Fruit fly (Drosophila melanogaster) whole organism, prepupa: ENCODE results near the gene CG43402.

Experiments used
- Blimp-1 ChIP-seq: fragments of 200-800 bp; sonication (Bioruptor generic); optimal IDR thresholded peaks from 3 replicates; lab custom pipeline; 2017; ENCODE audit warnings: missing biosample characterization, missing genetic modification characterization, mild to moderate bottlenecking, moderate library complexity, missing genetic modification reagents
- CG10631 ChIP-seq: fragments of 200-800 bp; sonication (Bioruptor generic); optimal IDR thresholded peaks from 2 replicates; lab custom pipeline; 2016; ENCODE audit warnings: missing biosample characterization, missing genetic modification characterization
- CG10669 ChIP-seq: fragments of 200-800 bp; sonication (Bioruptor generic); optimal IDR thresholded peaks from 3 replicates; lab custom pipeline; 2018; ENCODE audit warnings: missing biosample characterization, mild to moderate bottlenecking, missing genetic modification characterization, moderate library complexity
- CG11294 ChIP-seq: fragments of 200-800 bp; sonication (Bioruptor generic); IDR thresholded peaks from 2 replicates; pipeline ENCODE4 v1.3.6; 2022; ENCODE audit warnings: missing biosample characterization, missing genetic modification characterization
- CG11762 ChIP-seq: fragments of 200-800 bp; sonication (Bioruptor generic); optimal IDR thresholded peaks from 3 replicates; lab custom pipeline; 2016; ENCODE audit warnings: missing biosample characterization, missing genetic modification characterization; ENCODE audit not compliant: insufficient read depth
- CG11902 ChIP-seq: fragments of 200-800 bp; sonication (Bioruptor generic); optimal IDR thresholded peaks from 3 replicates; lab custom pipeline; 2016; ENCODE audit warnings: missing biosample characterization, missing genetic modification characterization
- CG15336 ChIP-seq: fragments of 200-800 bp; sonication (Bioruptor generic); IDR thresholded peaks from 2 replicates; pipeline ENCODE4 v1.3.6; 2022; ENCODE audit warnings: missing biosample characterization, missing genetic modification characterization
- CG1621 ChIP-seq: fragments of 200-800 bp; sonication (Bioruptor generic); optimal IDR thresholded peaks from 3 replicates; lab custom pipeline; 2018; ENCODE audit warnings: missing biosample characterization, mild to moderate bottlenecking, missing genetic modification characterization
- CG16779 ChIP-seq: fragments of 200-800 bp; sonication (Bioruptor generic); optimal IDR thresholded peaks from 3 replicates; lab custom pipeline; 2017; ENCODE audit warnings: missing biosample characterization, mild to moderate bottlenecking, missing genetic modification characterization
- CG3032 ChIP-seq: fragments of 200-800 bp; optimal IDR thresholded peaks from 2 replicates; lab custom pipeline; 2019; ENCODE audit warnings: missing biosample characterization, mild to moderate bottlenecking, missing genetic modification characterization, moderate library complexity
- CG31627 ChIP-seq: fragments of 200-800 bp; sonication (Bioruptor generic); optimal IDR thresholded peaks from 3 replicates; lab custom pipeline; 2016; ENCODE audit warnings: missing biosample characterization, missing genetic modification characterization
- CG32006 ChIP-seq: fragments of 200-800 bp; sonication (Bioruptor generic); optimal IDR thresholded peaks from 3 replicates; lab custom pipeline; 2017; ENCODE audit warnings: missing biosample characterization, mild to moderate bottlenecking, missing genetic modification characterization
- CG34406 ChIP-seq: fragments of 200-800 bp; sonication (Bioruptor generic); optimal IDR thresholded peaks from 3 replicates; lab custom pipeline; 2016; ENCODE audit warnings: missing biosample characterization, missing genetic modification characterization
- CG4318 ChIP-seq: fragments of 200-800 bp; sonication (Bioruptor generic); optimal IDR thresholded peaks from 3 replicates; lab custom pipeline; 2017; ENCODE audit warnings: missing biosample characterization, mild to moderate bottlenecking, missing genetic modification characterization
- CG6163 ChIP-seq: fragments of 200-800 bp; sonication (Bioruptor generic); IDR thresholded peaks from 3 replicates; pipeline ENCODE4 v1.3.6; 2022; ENCODE audit warnings: missing biosample characterization, missing genetic modification characterization
- CG6276 ChIP-seq: fragments of 200-800 bp; sonication (Bioruptor generic); optimal IDR thresholded peaks from 2 replicates; lab custom pipeline; 2017; ENCODE audit warnings: missing biosample characterization, mild to moderate bottlenecking, missing genetic modification characterization
- CG6792 ChIP-seq: fragments of 200-800 bp; sonication (Bioruptor generic); optimal IDR thresholded peaks from 3 replicates; lab custom pipeline; 2016; ENCODE audit warnings: missing biosample characterization, missing genetic modification characterization
- CG6808 ChIP-seq: fragments of 200-800 bp; sonication (Bioruptor generic); optimal IDR thresholded peaks from 3 replicates; lab custom pipeline; 2017; ENCODE audit warnings: missing biosample characterization, missing genetic modification characterization, mild to moderate bottlenecking, moderate library complexity, missing genetic modification reagents
- CG7368 ChIP-seq: fragments of 200-800 bp; sonication (Bioruptor generic); optimal IDR thresholded peaks from 3 replicates; lab custom pipeline; 2016; ENCODE audit warnings: missing biosample characterization, missing genetic modification characterization
- CG8119 ChIP-seq: fragments of 200-800 bp; sonication (Bioruptor generic); IDR thresholded peaks from 3 replicates; pipeline ENCODE4 v1.3.6; 2022; ENCODE audit warnings: missing biosample characterization, missing genetic modification characterization
- CG8319 ChIP-seq: fragments of 200-800 bp; sonication (Bioruptor generic); optimal IDR thresholded peaks from 3 replicates; lab custom pipeline; 2016; ENCODE audit warnings: missing biosample characterization, missing genetic modification characterization
- CG8632 ChIP-seq: fragments of 200-800 bp; sonication (Bioruptor generic); optimal IDR thresholded peaks from 3 replicates; lab custom pipeline; 2016; ENCODE audit warnings: missing biosample characterization, missing genetic modification characterization
- Eip75B ChIP-seq: fragments of 200-800 bp; sonication (Bioruptor generic); optimal IDR thresholded peaks from 3 replicates; lab custom pipeline; 2016; ENCODE audit warnings: missing biosample characterization, missing genetic modification characterization
- Eip78C ChIP-seq: fragments of 200-800 bp; sonication (Bioruptor generic); peaks from one replicate; lab custom pipeline; 2016; ENCODE audit warnings: missing biosample characterization, missing genetic modification characterization
- Eip93F ChIP-seq: fragments of 200-800 bp; sonication (Bioruptor generic); optimal IDR thresholded peaks from 2 replicates; lab custom pipeline; 2016; ENCODE audit warnings: missing biosample characterization, mild to moderate bottlenecking, missing genetic modification characterization
- Ets21C ChIP-seq: fragments of 200-800 bp; sonication (Bioruptor generic); optimal IDR thresholded peaks from 3 replicates; lab custom pipeline; 2016; ENCODE audit warnings: missing biosample characterization, missing genetic modification characterization
- Ets96B ChIP-seq: fragments of 200-800 bp; optimal IDR thresholded peaks from 2 replicates; lab custom pipeline; 2019; ENCODE audit warnings: missing biosample characterization, mild to moderate bottlenecking, missing genetic modification characterization, moderate library complexity
- Gug ChIP-seq: fragments of 200-800 bp; sonication (Bioruptor generic); IDR thresholded peaks from 2 replicates; pipeline ENCODE4 v1.3.6; 2022; ENCODE audit warnings: missing biosample characterization, missing genetic modification characterization
- Hr38 ChIP-seq: sonication (Bioruptor generic); optimal IDR thresholded peaks from 2 replicates; lab custom pipeline; 2016; ENCODE audit warnings: missing biosample characterization, missing genetic modification characterization
- Hr4 ChIP-seq: fragments of 200-800 bp; sonication (Bioruptor generic); optimal IDR thresholded peaks from 3 replicates; lab custom pipeline; 2016; ENCODE audit warnings: missing biosample characterization, missing genetic modification characterization
- Met ChIP-seq: fragments of 200-800 bp; sonication (Bioruptor generic); optimal IDR thresholded peaks from 3 replicates; lab custom pipeline; 2016; ENCODE audit warnings: missing biosample characterization, missing genetic modification characterization
- OdsH ChIP-seq: fragments of 200-800 bp; sonication (Bioruptor generic); optimal IDR thresholded peaks from 3 replicates; lab custom pipeline; 2016; ENCODE audit warnings: missing biosample characterization, missing genetic modification characterization
- Sox14 ChIP-seq: fragments of 200-800 bp; sonication (Bioruptor generic); optimal IDR thresholded peaks from 3 replicates; lab custom pipeline; 2016; ENCODE audit warnings: missing biosample characterization, missing genetic modification characterization
- Sox15 ChIP-seq: fragments of 200-800 bp; sonication (Bioruptor generic); optimal IDR thresholded peaks from 3 replicates; lab custom pipeline; 2016; ENCODE audit warnings: missing biosample characterization, missing genetic modification characterization
- acj6 ChIP-seq: fragments of 200-800 bp; sonication (Bioruptor generic); optimal IDR thresholded peaks from 3 replicates; lab custom pipeline; 2016; ENCODE audit warnings: missing biosample characterization, missing genetic modification characterization
- cyc ChIP-seq: fragments of 200-800 bp; sonication (Bioruptor generic); optimal IDR thresholded peaks from 3 replicates; lab custom pipeline; 2016; ENCODE audit warnings: missing biosample characterization, missing genetic modification characterization
- dsx ChIP-seq: fragments of 200-800 bp; optimal IDR thresholded peaks from 3 replicates; lab custom pipeline; 2019; ENCODE audit warnings: missing biosample characterization, mild to moderate bottlenecking, missing genetic modification characterization, moderate library complexity; ENCODE audit not compliant: poor library complexity, severe bottlenecking
- eg ChIP-seq: fragments of 200-800 bp; sonication (Bioruptor generic); IDR thresholded peaks from 3 replicates; pipeline ENCODE4 v1.3.6; 2022; ENCODE audit warnings: missing biosample characterization, missing genetic modification characterization
- fd85E ChIP-seq: fragments of 200-800 bp; sonication (Bioruptor generic); optimal IDR thresholded peaks from 3 replicates; lab custom pipeline; 2016; ENCODE audit warnings: missing biosample characterization, missing genetic modification characterization
- fkh ChIP-seq: fragments of 200-800 bp; sonication (Bioruptor generic); optimal IDR thresholded peaks from 3 replicates; lab custom pipeline; 2017; ENCODE audit warnings: missing biosample characterization, mild to moderate bottlenecking, missing genetic modification characterization, moderate library complexity
- net ChIP-seq: fragments of 200-800 bp; sonication (Bioruptor generic); optimal IDR thresholded peaks from 3 replicates; lab custom pipeline; 2016; ENCODE audit warnings: missing biosample characterization, missing genetic modification characterization
- pdm3 ChIP-seq: fragments of 200-800 bp; sonication (Bioruptor generic); optimal IDR thresholded peaks from 3 replicates; lab custom pipeline; 2016; ENCODE audit warnings: missing biosample characterization, missing genetic modification characterization
- spab ChIP-seq: fragments of 200-800 bp; sonication (Bioruptor generic); optimal IDR thresholded peaks from 2 replicates; lab custom pipeline; 2017; ENCODE audit warnings: missing biosample characterization, mild to moderate bottlenecking, missing genetic modification characterization, missing genetic modification reagents
- svp ChIP-seq: fragments of 200-800 bp; sonication (Bioruptor generic); peaks from one replicate; lab custom pipeline; 2016; ENCODE audit warnings: missing biosample characterization, missing genetic modification characterization
- vri ChIP-seq: fragments of 200-800 bp; sonication (Bioruptor generic); optimal IDR thresholded peaks from 3 replicates; lab custom pipeline; 2016; ENCODE audit warnings: missing biosample characterization, mild to moderate bottlenecking, missing genetic modification characterization

CG43402 gene

DNA sequence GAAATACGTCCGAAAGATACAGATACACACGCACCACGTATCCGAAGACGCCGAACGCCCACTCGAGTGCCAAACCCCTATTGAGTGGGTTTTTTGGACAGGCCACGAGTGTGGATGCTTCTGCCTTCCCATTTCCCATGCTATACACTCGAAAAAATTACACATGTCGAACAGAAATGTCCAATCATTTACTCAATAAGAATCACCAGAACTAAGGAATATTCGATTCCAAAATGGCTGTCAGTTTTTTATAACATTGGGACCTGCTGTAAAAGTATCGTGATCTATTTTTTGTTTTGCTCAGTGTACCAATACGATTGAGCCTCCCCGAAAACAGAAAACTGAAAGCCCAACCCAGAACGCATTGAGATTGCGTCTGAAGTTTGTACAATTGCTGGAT is 19.7 kb upstream of the CG43402 start (continued):
- TF ChIP-seq Hr4 (peak; percentile 40), CG32006 (GFP tag; lab: Kevin White, UChicago) (peak; percentile 40), CG10669 (GFP tag; lab: Kevin White, UChicago) (peak; percentile 46), Sox15 (GFP tag; lab: Kevin White, UChicago) (peak; percentile 40), CG7368 (peak; percentile 47), Sox14 (GFP tag; lab: Kevin White, UChicago) (peak; percentile 69), Met (peak; percentile 80), CG11762 (peak; percentile 40), net (peak; percentile 44), Ets21C (GFP tag; lab: Kevin White, UChicago) (peak; percentile 65), Gug (no peak), CG31627 (GFP tag; lab: Kevin White, UChicago) (peak; percentile 84), CG10631 (peak; percentile 61), CG8319 (GFP tag; lab: Kevin White, UChicago) (peak; percentile 8), spab (GFP tag; lab: Kevin White, UChicago) (peak; percentile 28), CG1621 (tag; lab: Kevin White, UChicago) (peak; percentile 45), eg (GFP tag; lab: Robert Waterston, UW) (no peak), CG11902 (GFP tag; lab: Kevin White, UChicago) (peak; percentile 24), CG6792 (GFP tag; lab: Kevin White, UChicago) (peak; percentile 54)

- TF ChIP-seq Eip75B (no peak), Eip78C (GFP tag; lab: Kevin White, UChicago) (peak; percentile 45), CG6808 (GFP tag; lab: Kevin White, UChicago) (no peak)
Measured at dm6 chr2L:1423832-1424382, 18.5 kb upstream of the CG43402 start.

DNA sequence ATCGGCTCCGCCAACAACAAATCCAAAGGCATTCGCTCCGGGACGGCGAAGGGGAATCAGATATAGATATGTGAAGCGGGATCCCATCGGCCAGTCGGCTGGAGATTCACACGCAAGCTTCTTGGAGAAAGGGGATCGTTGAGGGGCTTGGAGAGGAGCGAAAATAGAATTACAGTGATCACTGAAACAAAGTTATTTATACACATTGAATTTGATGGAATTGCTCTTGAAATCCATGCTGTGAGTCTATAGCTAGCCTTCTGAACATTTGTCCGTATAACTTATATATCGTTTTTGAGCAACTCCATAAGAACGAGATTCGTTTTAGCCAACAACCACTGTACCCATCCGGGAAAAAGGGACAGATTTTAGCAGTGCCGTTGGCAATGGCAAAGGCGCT is 17.6 kb upstream of the CG43402 start:
- TF ChIP-seq CG10669 (GFP tag; lab: Kevin White, UChicago) (peak; percentile 92), CG31627 (GFP tag; lab: Kevin White, UChicago) (peak; percentile 89), Hr4 (peak; percentile 81), Met (peak; percentile 87), spab (GFP tag; lab: Kevin White, UChicago) (peak; percentile 92), CG15336 (GFP tag; lab: Robert Waterston, UW) (peak; percentile 71), CG6163 (peak; percentile 95), CG7368 (peak; percentile 86), Gug (peak; percentile 87), svp (GFP tag; lab: Kevin White, UChicago) (peak; percentile 92), CG16779 (peak; percentile 60), CG10631 (peak; percentile 95), CG8119 (GFP tag; lab: Robert Waterston, UW) (peak; percentile 84), Hr38 (GFP tag; lab: Kevin White, UChicago) (no peak), CG11294 (GFP tag; lab: Robert Waterston, UW) (peak; percentile 55; the same call in 1 of the 2 replicates), OdsH (GFP tag; lab: Kevin White, UChicago) (peak; percentile 90), Sox15 (GFP tag; lab: Kevin White, UChicago) (peak; percentile 86), Eip93F (GFP tag; lab: Kevin White, UChicago) (peak; percentile 48), CG6276 (GFP tag; lab: Kevin White, UChicago) (peak; percentile 65), acj6 (peak; percentile 92), CG8319 (GFP tag; lab: Kevin White, UChicago) (peak; percentile 84), CG8632 (GFP tag; lab: Kevin White, UChicago) (peak; percentile 87), Blimp-1 (peak; percentile 54), net (peak; percentile 86), CG3032 (tag; lab: Kevin White, UChicago) (peak; percentile 93), CG4318 (GFP tag; lab: Kevin White, UChicago) (peak; percentile 59), dsx (GFP tag; lab: Kevin White, UChicago) (peak; percentile 93), fkh (GFP tag; lab: Kevin White, UChicago) (no peak), vri (GFP tag; lab: Kevin White, UChicago) (peak; percentile 79), CG32006 (GFP tag; lab: Kevin White, UChicago) (peak; percentile 82), CG11902 (GFP tag; lab: Kevin White, UChicago) (peak; percentile 87), CG6808 (GFP tag; lab: Kevin White, UChicago) (peak; percentile 92), pdm3 (GFP tag; lab: Kevin White, UChicago) (peak; percentile 89), Eip75B (peak; percentile 92), CG1621 (tag; lab: Kevin White, UChicago) (peak; percentile 95), Ets96B (peak; percentile 94), cyc (peak; percentile 90), fd85E (GFP tag; lab: Kevin White, UChicago) (peak; percentile 48), CG34406 (GFP tag; lab: Kevin White, UChicago) (peak; percentile 86)
